Fruit fly (Drosophila melanogaster): ENCODE measurements around the gene CG13994.
A peak's percentile ranks its signal among the peaks of the same experiment; 100 is the strongest.

CG13994 gene

dm6 chr2L:6075345-6075744, 12.6 kb downstream of the CG13994 start (continued):
- no peak for TF ChIP-seq CG1602 (GFP tag; optimal IDR thresholded peaks at IDR 0.05)
- no peak for TF ChIP-seq CG4282 (GFP tag; optimal IDR thresholded peaks at IDR 0.05)
- 0 out of 4 replicates have a peak, but pooled peaks have one; percentile 13 for TF ChIP-seq Dll (GFP tag; IDR thresholded peaks at IDR 0.05; ENCODE audit: partially characterized antibody)
- TF ChIP-seq CG42726 (GFP tag; IDR thresholded peaks at IDR 0.05; ENCODE audit: partially characterized antibody): peak; percentile 54; the same call in 1 of the 2 replicates
- peak; percentile 95 for TF ChIP-seq CG7745 (tag; optimal IDR thresholded peaks at IDR 0.05)
- no peak for TF ChIP-seq CHES-1-like (GFP tag; optimal IDR thresholded peaks at IDR 0.05)
- TF ChIP-seq CG8359 (GFP tag; optimal IDR thresholded peaks at IDR 0.05; ENCODE audit: borderline replicate concordance): no peak
- no peak for TF ChIP-seq Six4 (GFP tag; optimal IDR thresholded peaks at IDR 0.05)
- no peak for TF ChIP-seq CG13624 (GFP tag; optimal IDR thresholded peaks at IDR 0.05)
- no peak for TF ChIP-seq tin (GFP tag; optimal IDR thresholded peaks at IDR 0.05)
- no peak for TF ChIP-seq CG17802 (tag; optimal IDR thresholded peaks at IDR 0.05)
- no peak for TF ChIP-seq Ada2b (GFP tag; IDR thresholded peaks at IDR 0.05)
- peak; percentile 33 for TF ChIP-seq CG6254 (GFP tag; optimal IDR thresholded peaks at IDR 0.05)
- TF ChIP-seq hbn (GFP tag; IDR thresholded peaks at IDR 0.05; ENCODE audit: partially characterized antibody): no peak
- TF ChIP-seq CG6272 (GFP tag; IDR thresholded peaks at IDR 0.05): no peak
- TF ChIP-seq Lhr (GFP tag; optimal IDR thresholded peaks at IDR 0.05): no peak
- TF ChIP-seq CG17612 (GFP tag; IDR thresholded peaks at IDR 0.05): no peak
- peak; percentile 57; the same call in 1 of the 2 replicates for TF ChIP-seq chm (GFP tag; IDR thresholded peaks at IDR 0.05)
- peak; percentile 90 for TF ChIP-seq pros (GFP tag; optimal IDR thresholded peaks at IDR 0.05)
- no peak for TF ChIP-seq bab2 (GFP tag; optimal IDR thresholded peaks at IDR 0.05)
- no peak for TF ChIP-seq so (GFP tag; IDR thresholded peaks at IDR 0.05)
- no peak for TF ChIP-seq ken (GFP tag; IDR thresholded peaks at IDR 0.05)
- TF ChIP-seq rib (GFP tag; IDR thresholded peaks at IDR 0.05): no peak
- peak; percentile 6 for TF ChIP-seq sd (tag; optimal IDR thresholded peaks at IDR 0.05)
- no peak for TF ChIP-seq CG15073 (GFP tag; optimal IDR thresholded peaks at IDR 0.05)
- no peak for TF ChIP-seq CG18476 (GFP tag; optimal IDR thresholded peaks at IDR 0.05)
- peak; percentile 80 for TF ChIP-seq CG12769 (tag; optimal IDR thresholded peaks at IDR 0.05)
- TF ChIP-seq Atf3 (GFP tag; optimal IDR thresholded peaks at IDR 0.05): peak; percentile 0
- peak; percentile 98 for TF ChIP-seq Blimp-1 (GFP tag; optimal IDR thresholded peaks at IDR 0.05)
- TF ChIP-seq HmgD (GFP tag; optimal IDR thresholded peaks at IDR 0.05): no peak
- 0 out of 3 replicates have a peak, but pooled peaks have one; percentile 59 for TF ChIP-seq ci (GFP tag; IDR thresholded peaks at IDR 0.05)
- TF ChIP-seq CG3407 (GFP tag; optimal IDR thresholded peaks at IDR 0.05): no peak
- TF ChIP-seq pfk (GFP tag; optimal IDR thresholded peaks at IDR 0.05): no peak
- TF ChIP-seq CG2199 (GFP tag; IDR thresholded peaks at IDR 0.05): peak; percentile 31; the same call in 1 of the 3 replicates
- TF ChIP-seq z (GFP tag; IDR thresholded peaks at IDR 0.05): peak; percentile 94
- TF ChIP-seq al (GFP tag; IDR thresholded peaks at IDR 0.05): no peak
- no peak for TF ChIP-seq fu2 (GFP tag; optimal IDR thresholded peaks at IDR 0.05)
- TF ChIP-seq ERR (GFP tag; optimal IDR thresholded peaks at IDR 0.05): no peak
- TF ChIP-seq CG13123 (GFP tag; optimal IDR thresholded peaks at IDR 0.05): no peak
- no peak for TF ChIP-seq pb (GFP tag; optimal IDR thresholded peaks at IDR 0.05)
- TF ChIP-seq ems (GFP tag; optimal IDR thresholded peaks at IDR 0.05): no peak
- no peak for TF ChIP-seq nerfin-2 (GFP tag; IDR thresholded peaks at IDR 0.05; ENCODE audit: partially characterized antibody)
- no peak for TF ChIP-seq ro (GFP tag; IDR thresholded peaks at IDR 0.05)
- no peak for TF ChIP-seq CG9817 (tag; optimal IDR thresholded peaks at IDR 0.05)
- TF ChIP-seq Hr3 (GFP tag; optimal IDR thresholded peaks at IDR 0.05): peak; percentile 43
- TF ChIP-seq CG16863 (GFP tag; optimal IDR thresholded peaks at IDR 0.05): no peak
- TF ChIP-seq lola (GFP tag; optimal IDR thresholded peaks at IDR 0.05): no peak
- no peak for TF ChIP-seq h (optimal IDR thresholded peaks at IDR 0.05)
- TF ChIP-seq crol (GFP tag; IDR thresholded peaks at IDR 0.05): peak; percentile 98
- TF ChIP-seq Elba2 (GFP tag; optimal IDR thresholded peaks at IDR 0.05): no peak
- TF ChIP-seq dysf (GFP tag; IDR thresholded peaks at IDR 0.05): no peak
- TF ChIP-seq cg (GFP tag; optimal IDR thresholded peaks at IDR 0.05): peak; percentile 72

Measured in whole organism, embryonic.